Worm (Caenorhabditis elegans): Measurements from ENCODE around the gene ptr-22.

The ptr-22 gene

DNA sequence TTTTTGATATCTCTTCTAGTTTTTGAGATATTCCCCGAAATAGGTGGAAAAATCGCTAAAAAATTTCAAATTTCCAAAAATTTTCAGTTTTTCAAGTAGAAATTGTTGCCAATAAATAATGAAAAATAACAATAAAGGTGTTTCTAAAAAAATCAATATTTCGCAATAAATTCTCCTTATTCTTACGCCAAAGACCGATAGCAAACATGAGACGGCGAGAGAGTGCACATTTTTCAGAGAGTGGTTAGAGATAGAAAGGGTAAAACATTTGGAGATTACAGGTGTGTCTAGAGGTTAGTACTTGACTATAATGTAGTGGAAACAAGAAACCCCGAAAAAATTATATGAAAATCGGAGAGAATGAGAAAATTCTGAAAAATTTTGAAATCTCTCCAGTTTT is 29.6 kb downstream of the ptr-22 start:
- TF ChIP-seq ztf-23 (GFP tag; IDR thresholded peaks at IDR 0.05) (no peak), ref-1 (GFP tag; conservative IDR thresholded peaks at IDR 0.05) (no peak), klf-2 (GFP tag; conservative IDR thresholded peaks at IDR 0.05) (no peak), tab-1 (GFP tag; IDR thresholded peaks at IDR 0.05) (no peak), cog-1 (tag; optimal IDR thresholded peaks at IDR 0.05) (no peak), ztf-29 (GFP tag; IDR thresholded peaks at IDR 0.05) (no peak), flt-1 (GFP tag; IDR thresholded peaks at IDR 0.05) (no peak), med-1 (GFP tag; optimal IDR thresholded peaks at IDR 0.05; ENCODE audit: insufficient read depth) (no peak), T22C8.4 (GFP tag; IDR thresholded peaks at IDR 0.05) (no peak)

DNA sequence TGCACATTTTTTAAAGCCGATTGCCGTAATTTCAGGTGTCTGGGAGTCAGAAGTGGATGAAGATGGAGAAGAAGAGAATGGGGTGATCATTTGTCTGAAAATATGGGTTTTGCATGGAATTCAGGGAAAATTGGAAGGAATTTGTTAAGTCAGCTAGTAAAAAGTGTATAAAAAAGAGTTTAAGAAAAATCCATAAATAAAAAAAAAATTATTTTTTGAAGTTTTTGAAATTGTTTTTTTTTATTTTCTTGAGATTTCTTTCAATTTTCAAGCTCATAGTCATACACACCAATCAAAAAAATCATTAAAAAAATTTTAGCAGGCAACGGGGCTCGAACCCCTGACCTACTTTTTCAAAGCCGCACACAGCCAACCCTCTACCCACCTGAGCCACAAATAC is 30.7 kb downstream of the ptr-22 start, which contains the start of gene nhr-243:
Gene nhr-243, minus strand, starts transcription at position 101 of the 400 bp plus-strand sequence.
- no peak for TF ChIP-seq tab-1 (GFP tag; IDR thresholded peaks at IDR 0.05)
- no peak for TF ChIP-seq cog-1 (tag; optimal IDR thresholded peaks at IDR 0.05)
- no peak for TF ChIP-seq flt-1 (GFP tag; IDR thresholded peaks at IDR 0.05)
- no peak for TF ChIP-seq klf-2 (GFP tag; conservative IDR thresholded peaks at IDR 0.05)
- no peak for TF ChIP-seq ztf-29 (GFP tag; IDR thresholded peaks at IDR 0.05)
- no peak for TF ChIP-seq ref-1 (GFP tag; conservative IDR thresholded peaks at IDR 0.05)
- TF ChIP-seq ztf-23 (GFP tag; IDR thresholded peaks at IDR 0.05): no peak
- no peak for TF ChIP-seq T22C8.4 (GFP tag; IDR thresholded peaks at IDR 0.05)

DNA sequence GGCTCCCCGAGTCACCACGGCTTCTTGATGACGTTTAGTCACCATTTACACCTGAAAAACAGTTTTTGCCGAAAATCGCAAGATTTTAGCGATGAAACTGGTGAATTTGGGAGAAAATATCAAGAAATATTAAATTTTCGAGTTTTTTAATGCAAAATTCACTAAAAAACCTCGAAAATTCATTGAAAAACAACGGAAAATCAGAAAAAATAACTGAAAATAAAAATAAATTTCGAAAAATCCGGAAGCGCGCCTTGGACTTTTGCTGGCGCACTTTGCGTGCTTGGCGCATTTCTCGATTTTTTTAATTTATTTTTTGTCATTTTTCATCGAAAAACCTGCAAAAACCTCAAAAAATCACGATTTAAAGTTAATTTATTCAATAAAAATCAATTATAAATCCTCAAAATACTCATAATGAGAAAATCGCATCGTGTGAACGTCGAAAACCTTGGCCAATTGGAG is 36.2 kb downstream of the ptr-22 start, which contains the start of gene emb-4:
Gene emb-4, minus strand, starts transcription at position 51 of the 465 bp plus-strand sequence.
- no peak for TF ChIP-seq med-1 (GFP tag; optimal IDR thresholded peaks at IDR 0.05; ENCODE audit: insufficient read depth)
- TF ChIP-seq ref-1 (GFP tag; conservative IDR thresholded peaks at IDR 0.05): no peak
- TF ChIP-seq T22C8.4 (GFP tag; IDR thresholded peaks at IDR 0.05): no peak
- TF ChIP-seq ztf-23 (GFP tag; IDR thresholded peaks at IDR 0.05): no peak
- TF ChIP-seq klf-2 (GFP tag; conservative IDR thresholded peaks at IDR 0.05): no peak
- no peak for TF ChIP-seq tab-1 (GFP tag; IDR thresholded peaks at IDR 0.05)
- no peak for TF ChIP-seq cog-1 (tag; optimal IDR thresholded peaks at IDR 0.05)
- no peak for TF ChIP-seq flt-1 (GFP tag; IDR thresholded peaks at IDR 0.05)
- TF ChIP-seq ztf-29 (GFP tag; IDR thresholded peaks at IDR 0.05): no peak

DNA sequence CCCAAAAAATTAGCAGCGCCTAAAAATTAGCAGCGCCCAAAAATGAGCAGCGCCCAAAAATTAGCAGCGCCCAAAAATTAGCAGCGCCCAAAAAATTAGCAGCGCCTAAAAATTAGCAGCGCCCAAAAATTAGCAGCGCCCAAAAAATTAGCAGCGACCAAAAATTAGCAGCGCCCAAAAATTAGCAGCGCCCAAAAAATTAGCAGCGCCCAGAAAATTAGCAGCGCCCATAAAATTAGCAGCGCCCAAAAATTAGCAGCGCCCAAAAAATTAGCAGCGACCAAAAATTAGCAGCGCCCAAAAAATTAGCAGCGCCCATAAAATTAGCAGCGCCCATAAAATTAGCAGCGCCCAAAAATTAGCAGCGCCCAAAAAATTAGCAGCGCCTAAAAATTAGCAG is 48.2 kb downstream of the ptr-22 start:
- TF ChIP-seq ztf-23 (GFP tag; IDR thresholded peaks at IDR 0.05) (peak; percentile 72), tab-1 (GFP tag; IDR thresholded peaks at IDR 0.05) (0 out of 2 replicates have a peak, but pooled peaks have one; percentile 55), klf-2 (GFP tag; conservative IDR thresholded peaks at IDR 0.05) (0 out of 2 replicates have a peak, but pooled peaks have one; percentile 31)

DNA sequence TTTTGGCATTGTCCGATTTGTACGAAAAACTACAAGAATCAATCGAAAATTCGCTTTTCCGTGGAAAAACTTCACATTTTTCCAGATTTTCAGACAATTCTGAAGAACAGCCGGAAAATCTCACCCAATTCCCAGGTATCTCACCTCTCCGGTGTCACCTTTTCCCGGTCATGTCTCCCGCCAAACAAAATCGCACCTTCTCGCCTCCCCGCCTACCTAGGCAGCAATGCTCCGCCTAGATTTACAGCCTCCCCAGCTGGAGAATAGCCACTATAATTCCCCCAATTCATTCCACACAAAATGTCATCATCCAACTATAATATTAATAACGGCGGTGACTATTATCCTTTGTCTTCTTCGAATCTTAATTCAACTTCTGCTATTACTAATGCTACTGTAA is 57.3 kb downstream of the ptr-22 start, which contains the start of gene ceh-51:
Gene ceh-51, plus strand, starts transcription at position 301 of the 400 bp plus-strand sequence.
- no peak for TF ChIP-seq ref-1 (GFP tag; conservative IDR thresholded peaks at IDR 0.05)
- no peak for TF ChIP-seq med-1 (GFP tag; optimal IDR thresholded peaks at IDR 0.05; ENCODE audit: insufficient read depth)
- TF ChIP-seq cog-1 (tag; optimal IDR thresholded peaks at IDR 0.05): no peak
- no peak for TF ChIP-seq ztf-29 (GFP tag; IDR thresholded peaks at IDR 0.05)
- TF ChIP-seq ztf-23 (GFP tag; IDR thresholded peaks at IDR 0.05): no peak
- TF ChIP-seq flt-1 (GFP tag; IDR thresholded peaks at IDR 0.05): no peak
- TF ChIP-seq tab-1 (GFP tag; IDR thresholded peaks at IDR 0.05): no peak
- no peak for TF ChIP-seq T22C8.4 (GFP tag; IDR thresholded peaks at IDR 0.05)
- TF ChIP-seq klf-2 (GFP tag; conservative IDR thresholded peaks at IDR 0.05): no peak

ce11 chrV:18870955-18871354 is 60.2 kb downstream of the ptr-22 start:
- TF ChIP-seq ztf-29 (GFP tag; IDR thresholded peaks at IDR 0.05): no peak
- no peak for TF ChIP-seq klf-2 (GFP tag; conservative IDR thresholded peaks at IDR 0.05)
- no peak for TF ChIP-seq med-1 (GFP tag; optimal IDR thresholded peaks at IDR 0.05; ENCODE audit: insufficient read depth)
- TF ChIP-seq ztf-23 (GFP tag; IDR thresholded peaks at IDR 0.05): no peak
- TF ChIP-seq cog-1 (tag; optimal IDR thresholded peaks at IDR 0.05): no peak
- no peak for TF ChIP-seq T22C8.4 (GFP tag; IDR thresholded peaks at IDR 0.05)
- no peak for TF ChIP-seq ref-1 (GFP tag; conservative IDR thresholded peaks at IDR 0.05)
- TF ChIP-seq tab-1 (GFP tag; IDR thresholded peaks at IDR 0.05): no peak
- TF ChIP-seq flt-1 (GFP tag; IDR thresholded peaks at IDR 0.05): no peak

Data from whole organism, midembryonic.